Worm (Caenorhabditis elegans) whole organism, early embryonic: ENCODE results near the gene C03G6.21.
"Not testable (repeated sequence)": the region's sequence is repeated elsewhere in the genome, so short reads cannot be mapped to it uniquely, and the experiment has no call there.

Experiments
- B0310.2 ChIP-seq: sonication (generic microtip); optimal IDR thresholded peaks from 2 replicates; lab custom pipeline; 2016; ENCODE audit warnings: mild to moderate bottlenecking, missing genetic modification characterization, missing compliant biosample characterization
- F13C5.2 ChIP-seq: sonication (generic microtip); optimal IDR thresholded peaks from 2 replicates; lab custom pipeline; 2017; ENCODE audit warnings: mild to moderate bottlenecking, missing genetic modification characterization, inconsistent platforms, missing compliant biosample characterization
- aly-1 ChIP-seq: sonication (generic microtip); optimal IDR thresholded peaks from 2 replicates; lab custom pipeline; 2016; ENCODE audit warnings: missing genetic modification characterization, missing compliant biosample characterization
- ama-1 ChIP-seq: fragments of 150-350 bp; optimal IDR thresholded peaks from 2 replicates; lab custom pipeline; 2014
- ceh-13 ChIP-seq: fragments of 200-800 bp; sonication (Bioruptor generic); optimal IDR thresholded peaks from 2 replicates; lab custom pipeline; 2018; ENCODE audit warnings: mild to moderate bottlenecking, missing genetic modification characterization, missing compliant biosample characterization
- ceh-36 ChIP-seq: sonication (generic microtip); optimal IDR thresholded peaks from 2 replicates; lab custom pipeline; 2016; ENCODE audit warnings: missing genetic modification characterization, inconsistent platforms, missing compliant biosample characterization
- ets-7 ChIP-seq: sonication (generic microtip); optimal IDR thresholded peaks from 2 replicates; lab custom pipeline; 2016; ENCODE audit warnings: missing genotype, missing genetic modification characterization, missing compliant biosample characterization
- flt-1 ChIP-seq: fragments of 200-800 bp; sonication (Bioruptor generic); IDR thresholded peaks from 2 replicates; pipeline ENCODE4 v1.3.6; 2022; ENCODE audit warnings: missing genetic modification characterization, missing compliant biosample characterization
- hmbx-1 ChIP-seq: sonication (generic microtip); optimal IDR thresholded peaks from 2 replicates; lab custom pipeline; 2016; ENCODE audit warnings: mild to moderate bottlenecking, missing genetic modification characterization, missing compliant biosample characterization
- hmg-4 ChIP-seq: fragments of 200-800 bp; sonication (Bioruptor generic); optimal IDR thresholded peaks from 2 replicates; lab custom pipeline; 2018; ENCODE audit warnings: mild to moderate bottlenecking, missing genetic modification characterization, missing compliant biosample characterization
- hnd-1 ChIP-seq: sonication (generic microtip); optimal IDR thresholded peaks from 2 replicates; lab custom pipeline; 2016; ENCODE audit warnings: missing genetic modification characterization, missing compliant biosample characterization
- pes-1 ChIP-seq: fragments of 200-800 bp; sonication (Bioruptor generic); IDR thresholded peaks from 2 replicates; pipeline ENCODE4 v1.3.6; 2022; ENCODE audit warnings: missing genetic modification reagents, missing genetic modification characterization, missing compliant biosample characterization
- scrt-1 ChIP-seq: fragments of 200-800 bp; sonication (Bioruptor generic); IDR thresholded peaks from 2 replicates; pipeline ENCODE4 v1.3.6; 2022; ENCODE audit warnings: missing genetic modification characterization, missing compliant biosample characterization
- sea-1 ChIP-seq: fragments of 200-800 bp; sonication (Bioruptor generic); conservative IDR thresholded peaks from 2 replicates; pipeline ENCODE4 v1.3.6; 2022; ENCODE audit warnings: missing genetic modification characterization, missing compliant biosample characterization
- tbx-11 ChIP-seq: fragments of 200-800 bp; sonication (Bioruptor generic); IDR thresholded peaks from 2 replicates; pipeline ENCODE4 v1.3.6; 2022; ENCODE audit warnings: missing genetic modification characterization, missing compliant biosample characterization
- tbx-37 ChIP-seq: fragments of 200-800 bp; sonication (Bioruptor generic); conservative IDR thresholded peaks from 2 replicates; pipeline ENCODE4 v1.3.6; 2022; ENCODE audit warnings: missing genetic modification reagents, missing genetic modification characterization, missing compliant biosample characterization
- tra-4 ChIP-seq: sonication (generic microtip); optimal IDR thresholded peaks from 2 replicates; lab custom pipeline; 2017; ENCODE audit warnings: missing genetic modification characterization, missing compliant biosample characterization

C03G6.21 gene

DNA sequence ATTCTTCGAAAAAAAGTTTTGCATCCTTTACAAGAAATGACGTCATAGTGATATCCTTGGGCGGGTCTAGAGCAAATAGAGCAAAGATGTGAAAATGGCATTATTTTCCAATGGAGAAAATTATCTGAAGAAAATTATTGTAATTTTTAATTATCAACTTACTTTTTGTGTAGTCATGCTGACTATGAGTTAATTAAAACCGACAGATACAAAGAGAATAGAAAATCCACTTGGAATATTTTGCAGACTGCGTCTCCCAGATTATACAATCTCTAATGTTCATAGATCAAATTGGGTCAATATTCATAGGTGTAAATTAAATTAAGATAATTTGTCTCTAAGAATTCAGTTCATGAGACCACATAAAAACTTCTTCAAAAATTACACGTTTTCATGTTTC lies 7.0 kb downstream of the C03G6.21 start, which contains the start of gene nhr-149:
TSS of gene nhr-149 (minus strand) at position 101 of the 400 bp plus-strand sequence.
- TF ChIP-seq ets-7 (tag; lab: Kevin White, UChicago) = no peak
- TF ChIP-seq tbx-11 (GFP tag; lab: Robert Waterston, UW) = no peak
- no peak for TF ChIP-seq ceh-13 (GFP tag; lab: Kevin White, UChicago)
- no peak for TF ChIP-seq F13C5.2 (tag; lab: Kevin White, UChicago)
- no peak for TF ChIP-seq scrt-1 (GFP tag; lab: Robert Waterston, UW)
- TF ChIP-seq tra-4 (tag; lab: Kevin White, UChicago) = no peak
- no peak for TF ChIP-seq ceh-36 (tag; lab: Kevin White, UChicago)
- no peak for TF ChIP-seq hnd-1 (tag; lab: Kevin White, UChicago)
- no peak for TF ChIP-seq pes-1
- no peak for TF ChIP-seq ama-1 (lab: Kevin White, UChicago)
- TF ChIP-seq aly-1 (tag; lab: Kevin White, UChicago) = no peak
- TF ChIP-seq B0310.2 = no peak
- no peak for TF ChIP-seq tbx-37 (GFP tag; lab: Robert Waterston, UW)
- no peak for TF ChIP-seq hmbx-1 (tag; lab: Kevin White, UChicago)
- no peak for TF ChIP-seq sea-1 (GFP tag; lab: Robert Waterston, UW)
- no peak for TF ChIP-seq flt-1 (GFP tag; lab: Robert Waterston, UW)
- no peak for TF ChIP-seq hmg-4 (GFP tag; lab: Kevin White, UChicago)

DNA sequence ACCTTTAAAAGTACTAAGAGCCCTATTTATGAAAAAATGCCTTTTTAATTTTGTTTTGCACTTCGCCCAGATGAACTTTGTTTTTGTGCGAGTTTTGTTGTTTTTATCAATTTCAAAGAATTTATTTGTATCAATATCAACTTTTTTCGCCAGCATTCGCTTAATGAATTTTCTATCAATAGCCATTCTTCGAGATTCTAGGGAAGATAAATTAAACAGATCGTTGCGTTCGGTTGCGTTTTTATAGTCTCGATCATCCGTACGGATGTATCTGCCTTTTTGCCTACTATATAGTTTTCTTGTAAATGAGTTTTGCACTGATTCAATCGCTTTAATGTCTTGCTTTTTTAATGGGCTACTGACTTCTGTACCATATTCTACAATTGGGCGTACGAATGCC lies 11.1 kb downstream of the C03G6.21 start, which contains the start of gene nhr-147:
TSS of gene nhr-147 (plus strand) at position 301 of the 400 bp plus-strand sequence.
- not testable (repeated sequence) for TF ChIP-seq hmg-4 (GFP tag; lab: Kevin White, UChicago); ceh-13 (GFP tag; lab: Kevin White, UChicago); B0310.2

DNA sequence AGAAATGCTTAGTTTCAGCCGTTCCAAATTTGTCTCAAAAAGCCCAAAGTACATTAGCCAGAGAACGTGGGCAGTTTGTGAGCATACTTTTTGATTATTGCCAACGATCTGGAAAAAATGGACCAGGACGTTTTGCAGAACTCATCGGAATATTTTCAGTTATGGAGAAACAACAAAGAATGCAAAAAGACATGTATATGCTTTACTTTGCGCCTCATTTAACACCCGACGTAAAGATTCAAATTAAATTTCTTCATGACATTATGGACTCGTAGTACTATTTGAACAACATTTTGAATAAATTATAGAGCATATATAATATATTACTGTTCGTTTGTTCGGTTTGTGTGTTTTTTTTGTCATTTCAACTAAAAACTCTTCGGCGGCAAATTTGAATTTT lies 13.1 kb downstream of the C03G6.21 start, which contains the start of gene srh-244:
TSS of gene srh-244 (plus strand) at position 301 of the 400 bp plus-strand sequence.
- TF ChIP-seq ama-1 (lab: Kevin White, UChicago) (no peak), ceh-36 (tag; lab: Kevin White, UChicago) (no peak), flt-1 (GFP tag; lab: Robert Waterston, UW) (no peak), aly-1 (tag; lab: Kevin White, UChicago) (no peak), tbx-11 (GFP tag; lab: Robert Waterston, UW) (no peak), hmbx-1 (tag; lab: Kevin White, UChicago) (no peak), tbx-37 (GFP tag; lab: Robert Waterston, UW) (no peak), ceh-13 (GFP tag; lab: Kevin White, UChicago) (no peak), tra-4 (tag; lab: Kevin White, UChicago) (no peak), scrt-1 (GFP tag; lab: Robert Waterston, UW) (no peak), sea-1 (GFP tag; lab: Robert Waterston, UW) (no peak), ets-7 (tag; lab: Kevin White, UChicago) (no peak), B0310.2 (no peak), pes-1 (no peak), hmg-4 (GFP tag; lab: Kevin White, UChicago) (no peak), F13C5.2 (tag; lab: Kevin White, UChicago) (no peak), hnd-1 (tag; lab: Kevin White, UChicago) (no peak)

DNA sequence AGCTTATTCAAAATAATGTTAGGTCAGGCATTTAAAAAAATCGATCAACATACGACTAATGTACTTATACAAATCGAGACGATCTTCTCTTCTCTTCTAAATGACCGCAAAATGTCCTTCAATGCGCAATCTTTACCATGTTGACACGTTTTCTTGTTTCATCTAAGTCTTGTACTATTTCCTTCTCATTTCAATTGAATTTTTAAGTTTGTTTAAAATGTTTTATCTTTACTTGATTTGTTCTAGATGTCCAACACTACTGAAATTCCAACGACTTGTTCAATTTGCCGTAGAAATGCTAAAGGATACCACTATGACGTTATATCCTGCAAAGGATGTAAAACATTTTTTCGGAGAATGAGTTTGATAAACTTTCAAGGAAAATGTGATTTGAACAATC lies 14.6 kb downstream of the C03G6.21 start, which contains the start of the genes nhr-263 and nhr-148:
TSS of gene nhr-263 (minus strand) at position 101 of the 400 bp plus-strand sequence.
TSS of gene nhr-148 (plus strand) at position 215 of the 400 bp plus-strand sequence.
- TF ChIP-seq tra-4 (tag; lab: Kevin White, UChicago) (no peak), ceh-36 (tag; lab: Kevin White, UChicago) (no peak), F13C5.2 (tag; lab: Kevin White, UChicago) (no peak), ama-1 (lab: Kevin White, UChicago) (no peak), aly-1 (tag; lab: Kevin White, UChicago) (no peak), flt-1 (GFP tag; lab: Robert Waterston, UW) (no peak), hnd-1 (tag; lab: Kevin White, UChicago) (no peak), hmg-4 (GFP tag; lab: Kevin White, UChicago) (no peak), hmbx-1 (tag; lab: Kevin White, UChicago) (no peak), tbx-11 (GFP tag; lab: Robert Waterston, UW) (no peak), sea-1 (GFP tag; lab: Robert Waterston, UW) (no peak), ets-7 (tag; lab: Kevin White, UChicago) (no peak), ceh-13 (GFP tag; lab: Kevin White, UChicago) (no peak)

DNA sequence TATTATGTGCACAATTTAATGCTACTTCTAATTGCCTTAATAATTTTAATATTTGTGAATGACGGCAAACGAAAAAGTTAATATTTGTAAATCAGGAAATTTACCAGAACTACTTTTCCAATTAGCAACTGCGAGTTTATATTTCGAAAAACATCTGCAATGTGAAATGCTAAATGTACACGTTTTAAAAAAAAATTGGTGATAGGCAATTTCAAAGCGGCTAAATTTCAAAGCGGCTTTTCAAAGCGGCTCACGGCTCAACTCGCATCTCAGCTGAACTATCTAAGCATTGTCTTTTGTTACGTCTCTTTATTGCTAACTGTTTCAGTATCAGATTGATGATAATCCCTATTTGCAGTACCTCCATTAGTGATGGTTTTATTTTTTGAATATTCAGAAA lies 16.8 kb downstream of the C03G6.21 start, which contains the start of gene srh-187:
TSS of gene srh-187 (minus strand) at position 101 of the 400 bp plus-strand sequence.
- TF ChIP-seq pes-1 (no peak), flt-1 (GFP tag; lab: Robert Waterston, UW) (no peak), tbx-11 (GFP tag; lab: Robert Waterston, UW) (no peak), hmbx-1 (tag; lab: Kevin White, UChicago) (no peak), aly-1 (tag; lab: Kevin White, UChicago) (no peak), tra-4 (tag; lab: Kevin White, UChicago) (no peak), sea-1 (GFP tag; lab: Robert Waterston, UW) (no peak), ceh-13 (GFP tag; lab: Kevin White, UChicago) (no peak), scrt-1 (GFP tag; lab: Robert Waterston, UW) (no peak), ama-1 (lab: Kevin White, UChicago) (no peak), ceh-36 (tag; lab: Kevin White, UChicago) (no peak), hmg-4 (GFP tag; lab: Kevin White, UChicago) (no peak), F13C5.2 (tag; lab: Kevin White, UChicago) (no peak), ets-7 (tag; lab: Kevin White, UChicago) (no peak), B0310.2 (no peak), tbx-37 (GFP tag; lab: Robert Waterston, UW) (no peak), hnd-1 (tag; lab: Kevin White, UChicago) (no peak)

DNA sequence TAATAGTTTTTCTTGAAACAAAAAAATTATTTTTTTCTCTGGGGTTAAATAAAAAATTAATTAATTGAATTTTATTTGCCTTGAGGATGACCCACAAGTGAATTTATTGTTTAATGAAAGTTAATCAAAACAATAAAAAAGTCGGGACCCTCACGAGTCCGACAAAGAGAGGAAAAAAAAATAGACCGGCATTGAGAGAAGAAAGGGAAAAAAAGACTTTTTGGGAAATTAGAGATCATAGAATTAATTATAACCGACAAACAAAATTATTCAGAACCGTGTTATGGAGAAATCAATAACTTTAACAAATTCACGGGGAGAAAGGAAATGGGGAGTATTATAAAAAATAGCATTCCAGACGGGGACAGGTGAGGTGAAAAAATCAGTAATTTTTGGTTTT lies 19.4 kb downstream of the C03G6.21 start, which contains the start of gene F10G2.7:
TSS of gene F10G2.7 (minus strand) at position 101 of the 400 bp plus-strand sequence.
- not testable (repeated sequence) for TF ChIP-seq tbx-11 (GFP tag; lab: Robert Waterston, UW); B0310.2; sea-1 (GFP tag; lab: Robert Waterston, UW)
